Worm (Caenorhabditis elegans) whole organism, L1 larva: ENCODE measurements around the gene M04C3.2.

Experiments
- fkh-4 ChIP-seq: sonication (generic microtip); optimal IDR thresholded peaks from 2 replicates; lab custom pipeline; 2016; ENCODE audit warnings: missing compliant biosample characterization, missing genetic modification characterization, borderline replicate concordance
- mef-2 ChIP-seq: fragments of 150-350 bp; optimal IDR thresholded peaks from 2 replicates; lab custom pipeline; 2014; ENCODE audit warnings: missing biosample characterization, missing genetic modification characterization
- nhr-11 ChIP-seq: fragments of 150-350 bp; optimal IDR thresholded peaks from 2 replicates; lab custom pipeline; 2014; ENCODE audit warnings: missing biosample characterization, missing genetic modification characterization
- nhr-28 ChIP-seq: fragments of 150-350 bp; optimal IDR thresholded peaks from 2 replicates; lab custom pipeline; 2014; ENCODE audit warnings: missing biosample characterization, missing genetic modification characterization
- snpc-4 ChIP-seq: fragments of 150-350 bp; optimal IDR thresholded peaks from 2 replicates; lab custom pipeline; 2014; ENCODE audit warnings: missing biosample characterization, missing genetic modification characterization
- snu-23 ChIP-seq: sonication (generic microtip); optimal IDR thresholded peaks from 2 replicates; lab custom pipeline; 2016; ENCODE audit warnings: missing genetic modification characterization, missing compliant biosample characterization
- sox-4 ChIP-seq: sonication (generic microtip); optimal IDR thresholded peaks from 2 replicates; lab custom pipeline; 2016; ENCODE audit warnings: missing genetic modification characterization, missing compliant biosample characterization
- unc-62 ChIP-seq: fragments of 150-350 bp; optimal IDR thresholded peaks from 2 replicates; lab custom pipeline; 2014; ENCODE audit warnings: missing biosample characterization, missing genetic modification reagents, missing genetic modification characterization
- ztf-11 ChIP-seq, 2 experiments: sonication (generic microtip); optimal IDR thresholded peaks; 2 replicates each; lab custom pipeline; 2016 to 2017; ENCODE audit warnings: missing genetic modification characterization in 2 of 2, missing biosample characterization in 1 of 2, missing compliant biosample characterization in 1 of 2

- TF ChIP-seq snpc-4 (tag; lab: Kevin White, UChicago) (no peak), unc-62 (GFP tag; lab: Kevin White, UChicago) (no peak), sox-4 (no peak), nhr-11 (tag; lab: Kevin White, UChicago) (no peak), ztf-11 (tag; optimal IDR thresholded peaks at IDR 0.05; lab: Kevin White, UChicago) (no peak), snu-23 (GFP tag; lab: Kevin White, UChicago) (no peak), mef-2 (tag; lab: Kevin White, UChicago) (no peak), nhr-28 (tag; lab: Kevin White, UChicago) (no peak), fkh-4 (tag; lab: Kevin White, UChicago) (no peak)
Measured at ce11 chrV:19470385-19470784, 21.7 kb upstream of the M04C3.2 start, which contains the start of gene Y43F8B.11.
